Worm (Caenorhabditis elegans) whole organism, L4 larva: Measurements from ENCODE around the gene clh-6.

ENCODE experiments used
- F10B5.3 ChIP-seq: sonication (generic microtip); optimal IDR thresholded peaks from 2 replicates; lab custom pipeline; 2016; ENCODE audit warnings: mild to moderate bottlenecking, missing genetic modification characterization, missing compliant biosample characterization
- F26F4.8 ChIP-seq: fragments of 200-800 bp; sonication (Bioruptor generic); conservative IDR thresholded peaks from 2 replicates; pipeline ENCODE4 v1.3.6; 2022; ENCODE audit warnings: missing genetic modification characterization, missing compliant biosample characterization
- F44E2.7 ChIP-seq: fragments of 200-800 bp; sonication (Bioruptor generic); IDR thresholded peaks from 2 replicates; pipeline ENCODE4 v2.1.2; 2022; ENCODE audit warnings: missing genetic modification characterization, missing compliant biosample characterization
- R02D3.7 ChIP-seq: fragments of 150-350 bp; sonication (generic microtip); optimal IDR thresholded peaks from 3 replicates; lab custom pipeline; 2014; ENCODE audit warnings: missing biosample characterization, missing genetic modification characterization
- ZK337.2 ChIP-seq: fragments of 200-800 bp; sonication (Bioruptor generic); IDR thresholded peaks from 2 replicates; pipeline ENCODE4 v1.3.6; 2022; ENCODE audit warnings: missing genetic modification reagents, missing genetic modification characterization, missing compliant biosample characterization
- ama-1 ChIP-seq: fragments of 150-350 bp; optimal IDR thresholded peaks from 2 replicates; lab custom pipeline; 2014; ENCODE audit warnings: inconsistent platforms, mixed read lengths
- arid-1 ChIP-seq: fragments of 200-800 bp; sonication (Bioruptor generic); conservative IDR thresholded peaks from 2 replicates; pipeline ENCODE4 v1.3.6; 2022; ENCODE audit warnings: missing genetic modification reagents, missing genetic modification characterization, missing compliant biosample characterization
- ceh-32 ChIP-seq: sonication (generic microtip); optimal IDR thresholded peaks from 2 replicates; lab custom pipeline; 2016; ENCODE audit warnings: mild to moderate bottlenecking, missing genetic modification characterization, missing compliant biosample characterization; ENCODE audit not compliant: poor library complexity
- ces-1 ChIP-seq: fragments of 150-350 bp; sonication (generic microtip); optimal IDR thresholded peaks from 4 replicates; lab custom pipeline; 2014; ENCODE audit warnings: missing biosample characterization, missing genetic modification reagents, missing genetic modification characterization
- daf-8 ChIP-seq: fragments of 200-800 bp; sonication (Bioruptor generic); IDR thresholded peaks from 2 replicates; pipeline ENCODE4 v1.3.6; 2022; ENCODE audit warnings: missing genetic modification characterization, missing compliant biosample characterization
- dmd-8 ChIP-seq: fragments of 200-800 bp; sonication (Bioruptor generic); IDR thresholded peaks from 2 replicates; pipeline ENCODE4 v1.3.6; 2022; ENCODE audit warnings: missing genetic modification characterization, missing compliant biosample characterization
- fkh-10 ChIP-seq: fragments of 150-350 bp; optimal IDR thresholded peaks from 2 replicates; lab custom pipeline; 2014; ENCODE audit warnings: missing biosample characterization, missing genetic modification reagents, missing genetic modification characterization
- hif-1 ChIP-seq, 2 experiments: sonication (generic microtip); optimal IDR thresholded peaks; 2 replicates each; lab custom pipeline; 2016 to 2017; ENCODE audit warnings: missing compliant biosample characterization in 2 of 2, missing genetic modification characterization in 2 of 2, missing genetic modification reagents in 2 of 2, missing genotype in 2 of 2, mild to moderate bottlenecking in 1 of 2
- hlh-11 ChIP-seq: fragments of 200-800 bp; sonication (Bioruptor generic); optimal IDR thresholded peaks from 2 replicates; lab custom pipeline; 2018; ENCODE audit warnings: mild to moderate bottlenecking, missing genetic modification characterization, missing compliant biosample characterization
- hlh-30 ChIP-seq: sonication (generic microtip); optimal IDR thresholded peaks from 2 replicates; lab custom pipeline; 2017; ENCODE audit warnings: antibody characterized with exemption, mild to moderate bottlenecking, missing genetic modification characterization, missing compliant biosample characterization; ENCODE audit not compliant: insufficient read depth
- lin-1 ChIP-seq: fragments of 200-800 bp; sonication (Bioruptor generic); IDR thresholded peaks from 2 replicates; pipeline ENCODE4 v1.3.6; 2022; ENCODE audit warnings: missing genetic modification reagents, missing genetic modification characterization, missing compliant biosample characterization
- lin-15B ChIP-seq: fragments of 150-350 bp; sonication (generic microtip); optimal IDR thresholded peaks from 3 replicates; lab custom pipeline; 2014; ENCODE audit warnings: missing biosample characterization, missing genetic modification characterization
- lir-3 ChIP-seq: sonication (generic microtip); optimal IDR thresholded peaks from 2 replicates; lab custom pipeline; 2016; ENCODE audit warnings: mild to moderate bottlenecking, missing genetic modification characterization, missing compliant biosample characterization
- lsy-2 ChIP-seq, 2 experiments: fragments of 150-350 bp in 1 of 2; sonication (generic microtip) in 1 of 2; optimal IDR thresholded peaks; 2 replicates each; lab custom pipeline; 2014 to 2017; ENCODE audit warnings: missing biosample characterization in 2 of 2, missing genetic modification characterization in 2 of 2
- madf-5 ChIP-seq, 2 experiments: fragments of 200-800 bp; sonication (Bioruptor generic); IDR thresholded peaks; 2 replicates each; pipeline ENCODE4 v1.3.6; 2022; ENCODE audit warnings: missing compliant biosample characterization in 2 of 2, missing genetic modification characterization in 2 of 2
- mdt-29 ChIP-seq: fragments of 200-800 bp; sonication (Bioruptor generic); IDR thresholded peaks from 2 replicates; pipeline ENCODE4 v1.3.6; 2022; ENCODE audit warnings: missing genetic modification reagents, missing genetic modification characterization, missing compliant biosample characterization
- mep-1 ChIP-seq: fragments of 150-350 bp; sonication (generic microtip); optimal IDR thresholded peaks from 3 replicates; lab custom pipeline; 2014; ENCODE audit warnings: missing biosample characterization, missing genetic modification characterization
- mes-2 ChIP-seq: sonication (generic microtip); optimal IDR thresholded peaks from 2 replicates; lab custom pipeline; 2016; ENCODE audit warnings: missing genotype, mild to moderate bottlenecking, missing genetic modification characterization, missing compliant biosample characterization; ENCODE audit not compliant: poor library complexity, severe bottlenecking
- mxl-3 ChIP-seq: fragments of 200-800 bp; sonication (Bioruptor generic); optimal IDR thresholded peaks from 2 replicates; lab custom pipeline; 2018; ENCODE audit warnings: mild to moderate bottlenecking, missing genetic modification characterization, missing compliant biosample characterization
- nhr-10 ChIP-seq: fragments of 150-350 bp; optimal IDR thresholded peaks from 2 replicates; lab custom pipeline; 2014; ENCODE audit warnings: missing biosample characterization, missing genetic modification characterization
- nhr-28 ChIP-seq: fragments of 150-350 bp; optimal IDR thresholded peaks from 2 replicates; lab custom pipeline; 2014; ENCODE audit warnings: missing biosample characterization, missing genetic modification characterization
- nhr-6 ChIP-seq: fragments of 150-350 bp; optimal IDR thresholded peaks from 2 replicates; lab custom pipeline; 2014; ENCODE audit warnings: missing biosample characterization, missing genetic modification characterization
- nhr-76 ChIP-seq: fragments of 150-350 bp; optimal IDR thresholded peaks from 2 replicates; lab custom pipeline; 2014; ENCODE audit warnings: missing biosample characterization, missing genetic modification characterization
- nhr-77 ChIP-seq: fragments of 150-350 bp; optimal IDR thresholded peaks from 2 replicates; lab custom pipeline; 2014; ENCODE audit warnings: missing biosample characterization, missing genetic modification characterization
- pha-4 ChIP-seq, 2 experiments: fragments of 150-350 bp in 1 of 2; fragments of 200-800 bp in 1 of 2; sonication (Bioruptor generic) in 1 of 2; IDR thresholded peaks in 1 of 2; optimal IDR thresholded peaks in 1 of 2; 2 replicates each; pipeline versions ENCODE4 v1.3.6 to Lab custom; 2014 to 2022; ENCODE audit warnings: missing genetic modification characterization in 2 of 2, missing genetic modification reagents in 2 of 2, missing biosample characterization in 1 of 2, missing compliant biosample characterization in 1 of 2
- sdz-12 ChIP-seq: fragments of 200-800 bp; sonication (Bioruptor generic); optimal IDR thresholded peaks from 2 replicates; lab custom pipeline; 2018; ENCODE audit warnings: mild to moderate bottlenecking, missing genetic modification characterization, missing compliant biosample characterization
- set-16 ChIP-seq: fragments of 200-800 bp; sonication (Bioruptor generic); IDR thresholded peaks from 2 replicates; pipeline ENCODE4 v1.3.6; 2022; ENCODE audit warnings: missing genetic modification reagents, missing genetic modification characterization, missing compliant biosample characterization
- snpc-4 ChIP-seq: fragments of 150-350 bp; optimal IDR thresholded peaks from 2 replicates; lab custom pipeline; 2014; ENCODE audit warnings: missing biosample characterization, missing genetic modification characterization
- spr-3 ChIP-seq: fragments of 200-800 bp; sonication (Bioruptor generic); optimal IDR thresholded peaks from 2 replicates; lab custom pipeline; 2018; ENCODE audit warnings: mild to moderate bottlenecking, missing genetic modification characterization, missing compliant biosample characterization
- unc-130 ChIP-seq: sonication (generic microtip); optimal IDR thresholded peaks from 2 replicates; lab custom pipeline; 2016; ENCODE audit warnings: missing genetic modification reagents, missing genetic modification characterization, missing compliant biosample characterization
- unc-39 ChIP-seq: sonication (generic microtip); optimal IDR thresholded peaks from 2 replicates; lab custom pipeline; 2017; ENCODE audit warnings: missing biosample characterization, missing genetic modification characterization
- vab-7 ChIP-seq: fragments of 200-800 bp; sonication (Bioruptor generic); IDR thresholded peaks from 2 replicates; pipeline ENCODE4 v1.3.6; 2022; ENCODE audit warnings: missing genetic modification reagents, missing genetic modification characterization, missing compliant biosample characterization
- ztf-11 ChIP-seq: fragments of 150-350 bp; optimal IDR thresholded peaks from 2 replicates; lab custom pipeline; 2014; ENCODE audit warnings: missing biosample characterization, missing genetic modification characterization

Gene clh-6

DNA sequence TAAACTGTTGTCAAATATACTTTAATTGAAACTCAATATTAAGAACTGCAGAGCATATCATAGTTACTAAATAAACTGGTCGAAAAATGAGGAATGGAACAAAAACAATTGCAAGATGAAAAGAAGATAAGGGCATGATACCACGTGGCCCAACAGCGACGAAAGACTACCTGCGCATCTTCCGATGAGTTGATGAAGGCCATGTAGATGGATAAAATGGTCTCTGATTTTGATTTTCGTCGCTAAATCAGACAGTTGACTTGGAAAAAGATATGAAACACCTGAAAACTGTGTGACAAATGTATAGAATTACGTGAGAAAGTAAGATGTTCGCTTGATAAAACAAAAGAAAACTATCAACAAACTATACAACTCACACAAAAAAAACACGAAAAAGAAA is 8.3 kb upstream of the clh-6 start (continued):
- TF ChIP-seq mes-2 (no peak), ceh-32 (tag; lab: Kevin White, UChicago) (no peak), snpc-4 (tag; lab: Kevin White, UChicago) (no peak), set-16 (GFP tag; lab: Robert Waterston, UW) (no peak), hif-1 (tag; optimal IDR thresholded peaks at IDR 0.05; lab: Kevin White, UChicago) (no peak), lsy-2 (tag; optimal IDR thresholded peaks at IDR 0.05; lab: Kevin White, UChicago) (no peak), pha-4 (GFP tag; IDR thresholded peaks at IDR 0.05; lab: Robert Waterston, UW) (no peak), pha-4 (tag; optimal IDR thresholded peaks at IDR 0.05; lab: Kevin White, UChicago) (no peak), mxl-3 (GFP tag; lab: Kevin White, UChicago) (peak; percentile 83), nhr-28 (tag; lab: Kevin White, UChicago) (peak; percentile 62), R02D3.7 (no peak)

DNA sequence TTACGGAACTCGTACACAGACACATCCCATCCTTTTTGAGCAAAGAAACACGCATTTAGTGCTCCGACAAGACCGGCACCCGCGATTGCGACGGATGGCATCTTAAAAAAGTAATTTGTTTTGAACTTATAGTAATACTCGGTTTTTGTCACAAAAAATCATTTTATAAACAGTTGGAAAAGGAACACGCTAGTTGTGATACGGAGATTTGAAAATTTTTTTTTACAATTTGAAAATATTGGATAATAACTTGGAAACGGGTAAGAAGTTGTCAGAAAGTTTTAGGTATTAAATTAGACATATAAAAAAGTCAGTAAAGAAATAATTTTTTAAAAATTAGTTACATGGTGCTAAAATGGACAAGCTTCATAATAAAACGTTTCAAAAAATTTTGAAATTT is 7.3 kb upstream of the clh-6 start, which contains the start of gene kmo-1:
TSS of gene kmo-1 (minus strand) at position 101 of the 400 bp plus-strand sequence.
- no peak for TF ChIP-seq hlh-11 (tag; lab: Kevin White, UChicago)
- TF ChIP-seq mep-1: no peak
- TF ChIP-seq ztf-11 (tag; lab: Kevin White, UChicago): no peak
- TF ChIP-seq mdt-29 (GFP tag; lab: Robert Waterston, UW): no peak
- TF ChIP-seq nhr-10 (tag; lab: Kevin White, UChicago): no peak
- TF ChIP-seq snpc-4 (tag; lab: Kevin White, UChicago): no peak
- no peak for TF ChIP-seq sdz-12 (GFP tag; lab: Kevin White, UChicago)
- no peak for TF ChIP-seq madf-5 (GFP tag; IDR thresholded peaks at IDR 0.05; lab: Robert Waterston, UW)
- TF ChIP-seq nhr-77 (tag; lab: Kevin White, UChicago): no peak
- no peak for TF ChIP-seq arid-1 (GFP tag; lab: Robert Waterston, UW)
- no peak for TF ChIP-seq F10B5.3
- no peak for TF ChIP-seq vab-7
- TF ChIP-seq ama-1 (lab: Kevin White, UChicago): no peak
- no peak for TF ChIP-seq F44E2.7 (GFP tag; lab: Robert Waterston, UW)
- TF ChIP-seq spr-3: no peak
- TF ChIP-seq pha-4 (GFP tag; IDR thresholded peaks at IDR 0.05; lab: Robert Waterston, UW): no peak
- no peak for TF ChIP-seq pha-4 (tag; optimal IDR thresholded peaks at IDR 0.05; lab: Kevin White, UChicago)

ce11 chrV:12068437-12068836 is 5.3 kb upstream of the clh-6 start, which contains the start of gene kmo-2:
Gene kmo-2, minus strand, starts transcription at chrV:12068537.
- no peak for TF ChIP-seq lin-1
- TF ChIP-seq sdz-12 (GFP tag; lab: Kevin White, UChicago): no peak
- no peak for TF ChIP-seq lin-15B (tag; lab: Kevin White, UChicago)
- no peak for TF ChIP-seq dmd-8 (GFP tag; lab: Robert Waterston, UW)
- no peak for TF ChIP-seq nhr-76 (tag; lab: Kevin White, UChicago)
- TF ChIP-seq F26F4.8 (GFP tag; lab: Robert Waterston, UW): no peak
- TF ChIP-seq ces-1: no peak
- TF ChIP-seq nhr-6 (tag; lab: Kevin White, UChicago): no peak
- no peak for TF ChIP-seq hlh-30
- no peak for TF ChIP-seq fkh-10 (GFP tag; lab: Kevin White, UChicago)
- no peak for TF ChIP-seq ZK337.2 (GFP tag; lab: Robert Waterston, UW)
- no peak for TF ChIP-seq hlh-11 (tag; lab: Kevin White, UChicago)
- no peak for TF ChIP-seq mxl-3 (GFP tag; lab: Kevin White, UChicago)
- no peak for TF ChIP-seq unc-130 (GFP tag; lab: Kevin White, UChicago)
- no peak for TF ChIP-seq hif-1 (tag; optimal IDR thresholded peaks at IDR 0.05; lab: Kevin White, UChicago)
- no peak for TF ChIP-seq daf-8
- TF ChIP-seq lir-3: no peak
- no peak for TF ChIP-seq unc-39 (tag; lab: Kevin White, UChicago)
- TF ChIP-seq nhr-28 (tag; lab: Kevin White, UChicago): no peak
